Worm (Caenorhabditis elegans) whole organism, L2 larva: Measurements from ENCODE around the gene grl-14.

Experiments used
- C34F6.9 ChIP-seq: fragments of 150-350 bp; optimal IDR thresholded peaks from 2 replicates; lab custom pipeline; 2014; ENCODE audit warnings: missing biosample characterization, missing genetic modification characterization
- Y55F3AM.14 ChIP-seq: fragments of 200-800 bp; sonication (Bioruptor generic); optimal IDR thresholded peaks from 2 replicates; lab custom pipeline; 2018; ENCODE audit warnings: mild to moderate bottlenecking, missing genetic modification characterization, missing compliant biosample characterization
- alr-1 ChIP-seq: fragments of 150-350 bp; optimal IDR thresholded peaks from 2 replicates; lab custom pipeline; 2014; ENCODE audit warnings: missing biosample characterization, missing genetic modification characterization
- ama-1 ChIP-seq: fragments of 150-350 bp; optimal IDR thresholded peaks from 2 replicates; lab custom pipeline; 2018; ENCODE audit warnings: inconsistent platforms
- blmp-1 ChIP-seq: sonication (generic microtip); optimal IDR thresholded peaks from 2 replicates; lab custom pipeline; 2017; ENCODE audit warnings: missing genetic modification characterization, mild to moderate bottlenecking, missing compliant biosample characterization, antibody characterized with exemption, moderate library complexity; ENCODE audit not compliant: insufficient read depth
- ceh-82 ChIP-seq: fragments of 150-350 bp; optimal IDR thresholded peaks from 2 replicates; lab custom pipeline; 2014; ENCODE audit warnings: missing biosample characterization, missing genetic modification characterization
- crh-2 ChIP-seq: sonication (generic microtip); optimal IDR thresholded peaks from 2 replicates; lab custom pipeline; 2017; ENCODE audit warnings: missing biosample characterization, missing genetic modification characterization
- dmd-4 ChIP-seq: sonication (generic microtip); optimal IDR thresholded peaks from 2 replicates; lab custom pipeline; 2017; ENCODE audit warnings: missing biosample characterization, missing genetic modification characterization
- egl-27 ChIP-seq: sonication (generic microtip); optimal IDR thresholded peaks from 3 replicates; lab custom pipeline; 2017; ENCODE audit warnings: missing biosample characterization, missing genetic modification reagents, missing genetic modification characterization
- elt-3 ChIP-seq: sonication (generic microtip); optimal IDR thresholded peaks from 2 replicates; lab custom pipeline; 2017; ENCODE audit warnings: missing biosample characterization, missing genetic modification characterization
- fos-1 ChIP-seq: fragments of 150-350 bp; optimal IDR thresholded peaks from 2 replicates; lab custom pipeline; 2014; ENCODE audit warnings: missing biosample characterization, missing genetic modification characterization
- gmeb-1 ChIP-seq: fragments of 150-350 bp; optimal IDR thresholded peaks from 2 replicates; lab custom pipeline; 2014; ENCODE audit warnings: missing biosample characterization, missing genetic modification characterization
- lin-13 ChIP-seq: fragments of 150-350 bp; optimal IDR thresholded peaks from 2 replicates; lab custom pipeline; 2014; ENCODE audit warnings: missing biosample characterization, missing genetic modification reagents, missing genetic modification characterization
- lin-39 ChIP-seq: fragments of 150-350 bp; optimal IDR thresholded peaks from 2 replicates; lab custom pipeline; 2014; ENCODE audit warnings: missing biosample characterization, missing genetic modification reagents, missing genetic modification characterization
- lsy-2 ChIP-seq, 2 experiments: fragments of 150-350 bp in 1 of 2; sonication (generic microtip) in 1 of 2; optimal IDR thresholded peaks; 2 replicates each; lab custom pipeline; 2014 to 2017; ENCODE audit warnings: missing biosample characterization in 2 of 2, missing genetic modification characterization in 2 of 2
- mbf-1 ChIP-seq: sonication (generic microtip); optimal IDR thresholded peaks from 2 replicates; lab custom pipeline; 2017; ENCODE audit warnings: missing biosample characterization, missing genetic modification characterization
- mdl-1 ChIP-seq, 2 experiments: fragments of 150-350 bp in 1 of 2; sonication (generic microtip) in 1 of 2; optimal IDR thresholded peaks; 2 replicates each; lab custom pipeline; 2017; ENCODE audit warnings: missing biosample characterization in 2 of 2, missing genetic modification characterization in 2 of 2
- nhr-12 ChIP-seq: fragments of 150-350 bp; optimal IDR thresholded peaks from 2 replicates; lab custom pipeline; 2014; ENCODE audit warnings: missing biosample characterization, missing genetic modification characterization
- nhr-129 ChIP-seq: fragments of 150-350 bp; optimal IDR thresholded peaks from 2 replicates; lab custom pipeline; 2014; ENCODE audit warnings: missing biosample characterization, missing genetic modification characterization
- nhr-21 ChIP-seq: fragments of 150-350 bp; optimal IDR thresholded peaks from 2 replicates; lab custom pipeline; 2014; ENCODE audit warnings: missing biosample characterization, missing genetic modification characterization
- nhr-23 ChIP-seq: fragments of 150-350 bp; optimal IDR thresholded peaks from 2 replicates; lab custom pipeline; 2014; ENCODE audit warnings: missing biosample characterization, missing genetic modification reagents, missing genetic modification characterization
- nhr-77 ChIP-seq: fragments of 150-350 bp; optimal IDR thresholded peaks from 2 replicates; lab custom pipeline; 2014; ENCODE audit warnings: missing biosample characterization, missing genetic modification characterization
- peb-1 ChIP-seq: fragments of 150-350 bp; optimal IDR thresholded peaks from 2 replicates; lab custom pipeline; 2014; ENCODE audit warnings: missing biosample characterization, missing genetic modification characterization
- sem-4 ChIP-seq: fragments of 150-350 bp; optimal IDR thresholded peaks from 2 replicates; lab custom pipeline; 2014; ENCODE audit warnings: missing biosample characterization, missing genetic modification reagents, missing genetic modification characterization
- skn-1 ChIP-seq: sonication (generic microtip); optimal IDR thresholded peaks from 2 replicates; lab custom pipeline; 2017; ENCODE audit warnings: missing biosample characterization, missing genetic modification characterization
- sma-9 ChIP-seq, 2 experiments: fragments of 150-350 bp in 1 of 2; sonication (generic microtip) in 1 of 2; optimal IDR thresholded peaks; 2 replicates each; lab custom pipeline; 2014 to 2016; ENCODE audit warnings: missing genetic modification characterization in 2 of 2, mild to moderate bottlenecking in 1 of 2, missing biosample characterization in 1 of 2, missing compliant biosample characterization in 1 of 2, missing genetic modification reagents in 1 of 2, moderate library complexity in 1 of 2
- unc-55 ChIP-seq: fragments of 150-350 bp; sonication (generic microtip); optimal IDR thresholded peaks from 3 replicates; lab custom pipeline; 2014; ENCODE audit warnings: missing biosample characterization, missing genetic modification reagents, missing genetic modification characterization
- ztf-1 ChIP-seq: fragments of 200-800 bp; sonication (Bioruptor generic); conservative IDR thresholded peaks from 2 replicates; pipeline ENCODE4 v1.3.6; 2022; ENCODE audit warnings: missing genetic modification characterization, missing compliant biosample characterization
- ztf-11 ChIP-seq: sonication (generic microtip); optimal IDR thresholded peaks from 2 replicates; lab custom pipeline; 2017; ENCODE audit warnings: missing biosample characterization, missing genetic modification characterization
- ztf-4 ChIP-seq: fragments of 150-350 bp; optimal IDR thresholded peaks from 2 replicates; lab custom pipeline; 2014; ENCODE audit warnings: missing biosample characterization, missing genetic modification characterization

The grl-14 gene

ce11 chrV:20778257-20778697 is 47.1 kb upstream of the grl-14 start (continued):
- TF ChIP-seq nhr-12 (tag; lab: Kevin White, UChicago) (no peak), ztf-1 (GFP tag; lab: Robert Waterston, UW) (no peak), ztf-11 (tag; lab: Kevin White, UChicago) (peak; percentile 31), nhr-77 (tag; lab: Kevin White, UChicago) (peak; percentile 60), nhr-21 (tag; lab: Kevin White, UChicago) (peak; percentile 95), ztf-4 (tag; lab: Kevin White, UChicago) (peak; percentile 98), skn-1 (tag; lab: Kevin White, UChicago) (peak; percentile 18), Y55F3AM.14 (GFP tag; lab: Kevin White, UChicago) (peak; percentile 84), nhr-129 (tag; lab: Kevin White, UChicago) (peak; percentile 97), mbf-1 (tag; lab: Kevin White, UChicago) (no peak), unc-55 (GFP tag; lab: Kevin White, UChicago) (peak; percentile 96), gmeb-1 (tag; lab: Kevin White, UChicago) (peak; percentile 85), lin-13 (GFP tag; lab: Kevin White, UChicago) (peak; percentile 92), alr-1 (tag; lab: Kevin White, UChicago) (peak; percentile 5), C34F6.9 (tag; lab: Kevin White, UChicago) (peak; percentile 97), mdl-1 (tag; optimal IDR thresholded peaks at IDR 0.05; lab: Kevin White, UChicago) (peak; percentile 93 to 99), nhr-23 (no peak), sem-4 (tag; lab: Kevin White, UChicago) (peak; percentile 99)

ce11 chrV:20778886-20779285 is 46.5 kb upstream of the grl-14 start:
- TF ChIP-seq nhr-21 (tag; lab: Kevin White, UChicago): no peak
- TF ChIP-seq blmp-1 (tag; lab: Kevin White, UChicago): no peak
- TF ChIP-seq fos-1 (tag; lab: Kevin White, UChicago): peak; percentile 35
- TF ChIP-seq crh-2 (tag; lab: Kevin White, UChicago): peak; percentile 40
- TF ChIP-seq egl-27 (tag; lab: Kevin White, UChicago): no peak
- peak; percentile 47 for TF ChIP-seq sma-9 (GFP tag; optimal IDR thresholded peaks at IDR 0.05; lab: Kevin White, UChicago)
- no peak for TF ChIP-seq sma-9 (tag; optimal IDR thresholded peaks at IDR 0.05; lab: Kevin White, UChicago)
- no peak for TF ChIP-seq mbf-1 (tag; lab: Kevin White, UChicago)
- TF ChIP-seq, all 48 proteins: peak for 3

ce11 chrV:20779707-20780346 is 45.5 kb upstream of the grl-14 start:
- TF ChIP-seq nhr-23 (no peak), ceh-82 (tag; lab: Kevin White, UChicago) (no peak), mbf-1 (tag; lab: Kevin White, UChicago) (no peak), C34F6.9 (tag; lab: Kevin White, UChicago) (peak; percentile 1), peb-1 (tag; lab: Kevin White, UChicago) (no peak), lsy-2 (tag; optimal IDR thresholded peaks at IDR 0.05; lab: Kevin White, UChicago) (no peak), nhr-77 (tag; lab: Kevin White, UChicago) (no peak), ztf-4 (tag; lab: Kevin White, UChicago) (peak; percentile 10), mdl-1 (tag; optimal IDR thresholded peaks at IDR 0.05; lab: Kevin White, UChicago) (no peak), gmeb-1 (tag; lab: Kevin White, UChicago) (peak; percentile 15), elt-3 (no peak), ama-1 (lab: Kevin White, UChicago) (no peak), nhr-129 (tag; lab: Kevin White, UChicago) (peak; percentile 26), lin-13 (GFP tag; lab: Kevin White, UChicago) (no peak), skn-1 (tag; lab: Kevin White, UChicago) (no peak), ztf-1 (GFP tag; lab: Robert Waterston, UW) (no peak)

ce11 chrV:20780400-20780799 is 45.0 kb upstream of the grl-14 start, which contains the start of gene hif-1:
hif-1 (plus strand) TSS chrV:20780407.
- TF ChIP-seq lsy-2 (tag; optimal IDR thresholded peaks at IDR 0.05; lab: Kevin White, UChicago) (peak in 1 of 2 experiments; percentile 40), dmd-4 (no peak), lin-39 (tag; lab: Kevin White, UChicago) (no peak)
